Fruit fly (Drosophila melanogaster) whole organism, embryonic: ENCODE results near the gene CG3632.

Source experiments
- Atf3 ChIP-seq: fragments of 200-800 bp; sonication (Bioruptor generic); optimal IDR thresholded peaks from 3 replicates; lab custom pipeline; 2016; ENCODE audit warnings: missing biosample characterization, missing genetic modification characterization
- Awh ChIP-seq: fragments of 200-800 bp; sonication (Bioruptor generic); IDR thresholded peaks from 2 replicates; pipeline ENCODE4, ENCODE4 v1.3.6; 2022; ENCODE audit warnings: missing biosample characterization, missing genetic modification characterization
- B-H1 ChIP-seq: fragments of 200-800 bp; sonication (Bioruptor generic); IDR thresholded peaks from 3 replicates; pipeline ENCODE4 v1.3.6; 2022; ENCODE audit warnings: missing biosample characterization, missing genetic modification characterization
- CG10979 ChIP-seq: fragments of 200-800 bp; sonication (Bioruptor generic); optimal IDR thresholded peaks from 2 replicates; lab custom pipeline; 2018; ENCODE audit warnings: missing biosample characterization, mild to moderate bottlenecking, missing genetic modification characterization, moderate library complexity
- CG11247 ChIP-seq: fragments of 200-800 bp; sonication (Bioruptor generic); IDR thresholded peaks from 2 replicates; pipeline ENCODE4 v1.3.6; 2022; ENCODE audit warnings: missing biosample characterization, missing genetic modification characterization
- CG13624 ChIP-seq: fragments of 200-800 bp; sonication (Bioruptor generic); optimal IDR thresholded peaks from 2 replicates; lab custom pipeline; 2016; ENCODE audit warnings: missing biosample characterization, missing genetic modification characterization
- CG14710 ChIP-seq: fragments of 200-800 bp; sonication (Bioruptor generic); optimal IDR thresholded peaks from 3 replicates; lab custom pipeline; 2019; ENCODE audit warnings: missing biosample characterization, mild to moderate bottlenecking, missing genetic modification characterization, moderate library complexity
- CG15269 ChIP-seq: fragments of 200-800 bp; sonication (Bioruptor generic); optimal IDR thresholded peaks from 2 replicates; lab custom pipeline; 2018; ENCODE audit warnings: missing biosample characterization, mild to moderate bottlenecking, missing genetic modification characterization, moderate library complexity
- CG1529 ChIP-seq: fragments of 200-800 bp; sonication (Bioruptor generic); optimal IDR thresholded peaks from 3 replicates; lab custom pipeline; 2018; ENCODE audit warnings: missing biosample characterization, missing genetic modification characterization
- CG15696 ChIP-seq: fragments of 200-800 bp; sonication (Bioruptor generic); optimal IDR thresholded peaks from 2 replicates; lab custom pipeline; 2019; ENCODE audit warnings: missing biosample characterization, mild to moderate bottlenecking, missing genetic modification characterization, moderate library complexity
- CG17912 ChIP-seq: fragments of 200-800 bp; sonication (Bioruptor generic); optimal IDR thresholded peaks from 2 replicates; lab custom pipeline; 2018; ENCODE audit warnings: missing biosample characterization, mild to moderate bottlenecking, missing genetic modification characterization
- CG2678 ChIP-seq: fragments of 200-800 bp; sonication (Bioruptor generic); optimal IDR thresholded peaks from 3 replicates; lab custom pipeline; 2019; ENCODE audit warnings: missing biosample characterization, mild to moderate bottlenecking, missing genetic modification characterization, moderate library complexity
- CG32772 ChIP-seq: fragments of 200-800 bp; sonication (Bioruptor generic); IDR thresholded peaks from 2 replicates; pipeline ENCODE4 v1.3.6; 2022; ENCODE audit warnings: missing biosample characterization, missing genetic modification characterization
- CG6791 ChIP-seq: fragments of 200-800 bp; sonication (Bioruptor generic); IDR thresholded peaks from 3 replicates; pipeline ENCODE4 v1.3.6; 2022; ENCODE audit warnings: missing biosample characterization, missing genetic modification characterization; ENCODE audit not compliant: partially characterized antibody
- CG7271 ChIP-seq: fragments of 200-800 bp; sonication (Bioruptor generic); optimal IDR thresholded peaks from 2 replicates; lab custom pipeline; 2018; ENCODE audit warnings: missing biosample characterization, mild to moderate bottlenecking, missing genetic modification characterization, moderate library complexity
- CG7556 ChIP-seq: fragments of 200-800 bp; sonication (Bioruptor generic); optimal IDR thresholded peaks from 2 replicates; lab custom pipeline; 2017; ENCODE audit warnings: missing biosample characterization, mild to moderate bottlenecking, missing genetic modification characterization
- CG9932 ChIP-seq: fragments of 200-800 bp; sonication (Bioruptor generic); IDR thresholded peaks from 2 replicates; pipeline ENCODE4 v1.3.6; 2022; ENCODE audit warnings: missing biosample characterization, missing genetic modification characterization
- Dfd ChIP-seq, 2 experiments: fragments of >200 bp; optimal IDR thresholded peaks; 2 replicates each; lab custom pipeline; 2017; ENCODE audit warnings: missing biosample characterization in 2 of 2, missing genetic modification characterization in 2 of 2
- Dp ChIP-seq: fragments of 200-800 bp; sonication (Bioruptor generic); optimal IDR thresholded peaks from 2 replicates; lab custom pipeline; 2018; ENCODE audit warnings: missing biosample characterization, mild to moderate bottlenecking, missing genetic modification characterization, moderate library complexity
- Gug ChIP-seq: fragments of 200-800 bp; sonication (Bioruptor generic); IDR thresholded peaks from 4 replicates; pipeline ENCODE4 v1.3.6; 2022; ENCODE audit warnings: missing biosample characterization, missing genetic modification characterization
- HHEX ChIP-seq: fragments of 200-800 bp; sonication (Bioruptor generic); optimal IDR thresholded peaks from 3 replicates; lab custom pipeline; 2017; ENCODE audit warnings: missing biosample characterization, mild to moderate bottlenecking, missing genetic modification characterization, missing genetic modification reagents
- Hr51 ChIP-seq, 2 experiments: fragments of 200-800 bp; sonication (Bioruptor generic); optimal IDR thresholded peaks; 2 replicates in 1 of 2; 3 replicates in 1 of 2; lab custom pipeline; 2016 to 2018; ENCODE audit warnings: missing biosample characterization in 2 of 2, missing genetic modification characterization in 2 of 2, mild to moderate bottlenecking in 1 of 2, moderate library complexity in 1 of 2
- Hr78 ChIP-seq, 2 experiments: fragments of 200-800 bp in 1 of 2; fragments of >200 bp in 1 of 2; sonication (Bioruptor generic) in 1 of 2; optimal IDR thresholded peaks; 2 replicates each; lab custom pipeline; 2017 to 2019; ENCODE audit warnings: missing biosample characterization in 2 of 2, missing genetic modification characterization in 2 of 2, mild to moderate bottlenecking in 1 of 2, moderate library complexity in 1 of 2
- Max ChIP-seq: fragments of 200-800 bp; sonication (Bioruptor generic); optimal IDR thresholded peaks from 2 replicates; lab custom pipeline; 2016; ENCODE audit warnings: missing biosample characterization, mild to moderate bottlenecking, missing genetic modification characterization
- Poxn ChIP-seq: fragments of 200-800 bp; sonication (Bioruptor generic); IDR thresholded peaks from 2 replicates; pipeline ENCODE4 v1.3.6; 2022; ENCODE audit warnings: missing biosample characterization, missing genetic modification characterization
- Sox100B ChIP-seq: fragments of 200-800 bp; sonication (Bioruptor generic); optimal IDR thresholded peaks from 3 replicates; lab custom pipeline; 2018; ENCODE audit warnings: missing biosample characterization, mild to moderate bottlenecking, missing genetic modification characterization
- ash1 ChIP-seq: fragments of 200-800 bp; sonication (Bioruptor generic); optimal IDR thresholded peaks from 2 replicates; lab custom pipeline; 2018; ENCODE audit warnings: missing biosample characterization, mild to moderate bottlenecking, missing genetic modification characterization
- bbx ChIP-seq: fragments of 200-800 bp; sonication (Bioruptor generic); IDR thresholded peaks from 2 replicates; pipeline ENCODE4 v1.3.6; 2022; ENCODE audit warnings: missing biosample characterization, missing genetic modification characterization; ENCODE audit not compliant: partially characterized antibody
- bcd ChIP-seq: fragments of 200-800 bp; sonication (Bioruptor generic); optimal IDR thresholded peaks from 2 replicates; lab custom pipeline; 2017; ENCODE audit warnings: missing biosample characterization, mild to moderate bottlenecking, missing genetic modification characterization
- br ChIP-seq: fragments of >200 bp; optimal IDR thresholded peaks from 2 replicates; lab custom pipeline; 2017
- cg ChIP-seq: fragments of 200-800 bp; sonication (Bioruptor generic); optimal IDR thresholded peaks from 3 replicates; lab custom pipeline; 2019; ENCODE audit warnings: missing biosample characterization, mild to moderate bottlenecking, missing genetic modification characterization, moderate library complexity
- crc ChIP-seq: fragments of 200-800 bp; sonication (Bioruptor generic); optimal IDR thresholded peaks from 2 replicates; lab custom pipeline; 2016; ENCODE audit warnings: missing biosample characterization, missing genetic modification characterization
- dati ChIP-seq: fragments of 200-800 bp; sonication (Bioruptor generic); IDR thresholded peaks from 2 replicates; pipeline ENCODE4 v1.3.6; 2022; ENCODE audit warnings: missing biosample characterization, missing genetic modification characterization
- dmrt99B ChIP-seq: fragments of 200-800 bp; sonication (Bioruptor generic); optimal IDR thresholded peaks from 2 replicates; lab custom pipeline; 2018; ENCODE audit warnings: missing biosample characterization, mild to moderate bottlenecking, missing genetic modification characterization, moderate library complexity
- en ChIP-seq: fragments of 200-800 bp; sonication (Bioruptor generic); optimal IDR thresholded peaks from 2 replicates; lab custom pipeline; 2016; ENCODE audit warnings: missing biosample characterization, missing genetic modification characterization
- gcm2 ChIP-seq: fragments of 200-800 bp; sonication (Bioruptor generic); optimal IDR thresholded peaks from 2 replicates; lab custom pipeline; 2016; ENCODE audit warnings: missing biosample characterization, missing genetic modification characterization
- grau ChIP-seq: fragments of 200-800 bp; optimal IDR thresholded peaks from 3 replicates; lab custom pipeline; 2019; ENCODE audit warnings: missing biosample characterization, mild to moderate bottlenecking, missing genetic modification characterization, moderate library complexity
- gsb ChIP-seq: fragments of 200-800 bp; sonication (Bioruptor generic); IDR thresholded peaks from 2 replicates; pipeline ENCODE4 v1.3.6; 2022; ENCODE audit warnings: missing biosample characterization, missing genetic modification characterization
- gt ChIP-seq: fragments of 200-800 bp; sonication (Bioruptor generic); IDR thresholded peaks from 2 replicates; pipeline ENCODE4 v1.3.6; 2022; ENCODE audit warnings: missing biosample characterization, missing genetic modification characterization
- ham ChIP-seq: fragments of 200-800 bp; sonication (Bioruptor generic); IDR thresholded peaks from 2 replicates; pipeline ENCODE4 v1.3.6; 2022; ENCODE audit warnings: missing biosample characterization, missing genetic modification characterization
- knrl ChIP-seq: fragments of 200-800 bp; sonication (Bioruptor generic); IDR thresholded peaks from 3 replicates; pipeline ENCODE4 v1.3.6; 2022; ENCODE audit warnings: missing biosample characterization, missing genetic modification characterization; ENCODE audit not compliant: partially characterized antibody
- org-1 ChIP-seq: fragments of 200-800 bp; sonication (Bioruptor generic); optimal IDR thresholded peaks from 2 replicates; lab custom pipeline; 2017; ENCODE audit warnings: missing biosample characterization, missing genetic modification characterization
- peb ChIP-seq: fragments of 200-800 bp; sonication (Bioruptor generic); IDR thresholded peaks from 2 replicates; pipeline ENCODE4 v1.3.6; 2022; ENCODE audit warnings: missing biosample characterization, missing genetic modification characterization
- psq ChIP-seq: fragments of 200-800 bp; sonication (Bioruptor generic); optimal IDR thresholded peaks from 2 replicates; lab custom pipeline; 2017; ENCODE audit warnings: missing biosample characterization, missing genetic modification characterization
- sc ChIP-seq, 3 experiments: fragments of >200 bp in 2 of 3; fragments of 200-800 bp in 1 of 3; sonication (Bioruptor generic) in 1 of 3; optimal IDR thresholded peaks; 2 replicates in 2 of 3; 3 replicates in 1 of 3; lab custom pipeline; 2017; ENCODE audit warnings: mild to moderate bottlenecking in 1 of 3, missing biosample characterization in 1 of 3, missing genetic modification characterization in 1 of 3, missing genetic modification reagents in 1 of 3
- slp2 ChIP-seq: fragments of 200-800 bp; sonication (Bioruptor generic); optimal IDR thresholded peaks from 2 replicates; lab custom pipeline; 2016; ENCODE audit warnings: missing biosample characterization, missing genetic modification characterization
- sna ChIP-seq: fragments of 200-800 bp; sonication (Bioruptor generic); IDR thresholded peaks from 2 replicates; pipeline ENCODE4 v1.3.6; 2022; ENCODE audit warnings: missing biosample characterization, missing genetic modification characterization; ENCODE audit not compliant: partially characterized antibody
- vfl ChIP-seq: fragments of 200-800 bp; sonication (Bioruptor generic); optimal IDR thresholded peaks from 2 replicates; lab custom pipeline; 2016; ENCODE audit warnings: missing biosample characterization, missing genetic modification characterization
- wdn ChIP-seq: fragments of 200-800 bp; sonication (Bioruptor generic); IDR thresholded peaks from 2 replicates; pipeline ENCODE4 v1.3.6; 2022; ENCODE audit warnings: missing biosample characterization, missing genetic modification characterization

CG3632 gene

DNA sequence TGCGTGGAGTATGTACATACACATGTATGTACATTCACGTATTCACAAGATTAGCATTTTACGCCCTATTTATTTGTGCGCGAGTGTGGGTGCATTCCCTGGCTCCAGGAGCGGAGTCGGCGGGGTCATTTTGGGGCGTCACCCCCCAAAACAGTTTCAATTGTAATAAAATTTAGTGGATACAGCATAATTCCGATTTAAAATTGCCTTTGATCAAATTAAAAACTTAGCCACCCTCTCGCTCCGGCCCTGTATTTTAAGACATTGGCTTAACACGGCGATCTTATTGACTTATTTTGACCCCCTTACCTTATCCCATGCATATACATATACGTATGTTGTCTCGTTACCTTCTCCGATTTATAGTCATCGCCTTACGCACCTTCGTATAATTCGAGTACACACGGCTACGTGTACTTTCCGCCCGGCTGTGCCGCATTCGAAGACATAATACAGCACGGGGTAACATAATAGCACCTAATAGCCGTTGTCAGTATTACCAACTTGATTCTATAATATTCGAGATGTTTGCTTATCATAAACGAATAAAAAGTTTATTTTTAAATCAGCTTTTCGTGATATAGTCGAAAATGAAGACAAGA, 17.0 kb upstream of the CG3632 start (continued):
- TF ChIP-seq Dp (no peak), wdn (peak; percentile 60), CG1529 (peak; percentile 47), gcm2 (GFP tag; lab: Kevin White, UChicago) (peak; percentile 56), sc (optimal IDR thresholded peaks at IDR 0.05; lab: Kevin White, UChicago) (no peak), sc (GFP tag; optimal IDR thresholded peaks at IDR 0.05; lab: Kevin White, UChicago) (peak; percentile 26), CG14710 (tag; lab: Kevin White, UChicago) (peak; percentile 39), bcd (GFP tag; lab: Kevin White, UChicago) (peak; percentile 80), org-1 (GFP tag; lab: Kevin White, UChicago) (peak; percentile 80), CG7271 (tag; lab: Kevin White, UChicago) (no peak), CG32772 (GFP tag; lab: Robert Waterston, UW) (peak; percentile 89), Gug (GFP tag; lab: Robert Waterston, UW) (peak; percentile 97), Dfd (GFP tag; optimal IDR thresholded peaks at IDR 0.05; lab: Kevin White, UChicago) (no peak), Sox100B (GFP tag; lab: Kevin White, UChicago) (peak; percentile 70), bbx (GFP tag; lab: Robert Waterston, UW) (peak; percentile 18; the same call in 1 of the 2 replicates), slp2 (peak; percentile 87), gt (peak; percentile 77), br (lab: Kevin White, UChicago) (no peak), Poxn (GFP tag; lab: Robert Waterston, UW) (peak; percentile 74), dmrt99B (peak; percentile 86), B-H1 (GFP tag; lab: Robert Waterston, UW) (peak; percentile 88), CG9932 (GFP tag; lab: Robert Waterston, UW) (peak; percentile 85), Atf3 (peak; percentile 73), HHEX (peak; percentile 79), gsb (GFP tag; lab: Robert Waterston, UW) (peak; percentile 63), CG7556 (GFP tag; lab: Kevin White, UChicago) (peak; percentile 17), CG6791 (GFP tag; lab: Robert Waterston, UW) (0 out of 3 replicates have a peak, but pooled peaks have one; percentile 35), knrl (GFP tag; lab: Robert Waterston, UW) (peak; percentile 43; the same call in 1 of the 3 replicates), dati (GFP tag; lab: Robert Waterston, UW) (peak; percentile 69), Hr51 (GFP tag; optimal IDR thresholded peaks at IDR 0.05; lab: Kevin White, UChicago) (peak; percentile 14 to 68), crc (GFP tag; lab: Kevin White, UChicago) (peak; percentile 88), CG11247 (GFP tag; lab: Robert Waterston, UW) (peak; percentile 83), CG17912 (GFP tag; lab: Kevin White, UChicago) (peak; percentile 10), Awh (GFP tag; lab: Robert Waterston, UW) (peak; percentile 88), ham (peak; percentile 50; the same call in 1 of the 2 replicates), CG15269 (peak; percentile 80), psq (GFP tag; lab: Kevin White, UChicago) (no peak), CG13624 (GFP tag; lab: Kevin White, UChicago) (peak; percentile 82), grau (tag; lab: Kevin White, UChicago) (peak; percentile 73), CG15696 (tag; lab: Kevin White, UChicago) (peak; percentile 59), CG2678 (tag; lab: Kevin White, UChicago) (peak; percentile 88), ash1 (GFP tag; lab: Kevin White, UChicago) (peak; percentile 39), sna (no peak), Max (GFP tag; lab: Kevin White, UChicago) (peak; percentile 22), CG10979 (peak; percentile 72), en (GFP tag; lab: Kevin White, UChicago) (peak; percentile 67), peb (peak; percentile 88), Hr78 (GFP tag; optimal IDR thresholded peaks at IDR 0.05; lab: Kevin White, UChicago) (peak in 1 of 2 experiments; percentile 45), cg (no peak), vfl (GFP tag; lab: Kevin White, UChicago) (peak; percentile 56)
